Worm (Caenorhabditis elegans) whole organism, L4/young adult: Measurements from ENCODE around the gene cdh-7.

Experiments used
- W03F9.2 ChIP-seq: fragments of 150-350 bp; optimal IDR thresholded peaks from 2 replicates; lab custom pipeline; 2014; ENCODE audit warnings: missing biosample characterization, missing genetic modification characterization
- dao-5 ChIP-seq: sonication (generic microtip); optimal IDR thresholded peaks from 2 replicates; lab custom pipeline; 2016; ENCODE audit warnings: missing genotype, missing genetic modification characterization, moderate library complexity, missing compliant biosample characterization

DNA sequence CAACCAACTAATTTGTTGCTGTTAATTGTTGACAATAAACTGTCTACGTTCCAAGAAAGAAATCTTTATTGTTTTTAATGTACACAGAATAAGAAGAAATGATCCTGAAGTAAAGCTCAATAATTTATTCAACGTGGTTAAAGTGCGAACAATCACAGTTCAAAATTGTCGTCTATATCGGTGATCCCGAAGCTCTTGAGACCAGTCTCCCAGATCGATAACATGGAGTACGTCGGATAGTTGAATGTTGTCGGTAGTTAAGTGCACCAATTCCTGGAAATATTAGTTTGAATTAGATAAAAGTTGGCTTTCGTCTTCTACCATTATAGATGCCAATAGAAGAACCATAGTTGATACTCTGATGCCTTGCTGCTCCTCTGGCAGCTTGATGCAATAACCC, 26.9 kb upstream of the cdh-7 start:
- TF ChIP-seq dao-5 (tag; lab: Kevin White, UChicago) = no peak
- TF ChIP-seq W03F9.2 (tag; lab: Kevin White, UChicago) = no peak
